Fruit fly (Drosophila melanogaster) whole organism, embryonic: ENCODE data around the gene CG5254.

Experiments
- Asciz ChIP-seq: fragments of 200-800 bp; sonication (Bioruptor generic); optimal IDR thresholded peaks from 2 replicates; lab custom pipeline; 2017; ENCODE audit warnings: missing biosample characterization, mild to moderate bottlenecking, missing genetic modification characterization, missing genetic modification reagents
- CG10274 ChIP-seq: fragments of 200-800 bp; sonication (Bioruptor generic); optimal IDR thresholded peaks from 3 replicates; lab custom pipeline; 2017; ENCODE audit warnings: missing biosample characterization, mild to moderate bottlenecking, missing genetic modification characterization
- CG10321 ChIP-seq: fragments of 200-800 bp; sonication (Bioruptor generic); IDR thresholded peaks from 2 replicates; pipeline ENCODE4 v1.3.6; 2022; ENCODE audit warnings: missing biosample characterization, missing genetic modification characterization
- CG12744 ChIP-seq: fragments of 200-800 bp; sonication (Bioruptor generic); optimal IDR thresholded peaks from 2 replicates; lab custom pipeline; 2016; ENCODE audit warnings: missing biosample characterization, missing genetic modification characterization
- CG14441 ChIP-seq: fragments of 200-800 bp; sonication (Bioruptor generic); IDR thresholded peaks from 2 replicates; pipeline ENCODE4 v1.3.6; 2022; ENCODE audit warnings: missing biosample characterization, missing genetic modification characterization
- CG15514 ChIP-seq: fragments of 200-800 bp; sonication (Bioruptor generic); optimal IDR thresholded peaks from 3 replicates; lab custom pipeline; 2017; ENCODE audit warnings: missing biosample characterization, missing genetic modification characterization, mild to moderate bottlenecking, moderate library complexity, missing genetic modification reagents
- CG16863 ChIP-seq: fragments of 200-800 bp; sonication (Bioruptor generic); optimal IDR thresholded peaks from 3 replicates; lab custom pipeline; 2016; ENCODE audit warnings: missing biosample characterization, missing genetic modification characterization
- CG18599 ChIP-seq: fragments of 200-800 bp; sonication (Bioruptor generic); optimal IDR thresholded peaks from 3 replicates; lab custom pipeline; 2017; ENCODE audit warnings: missing biosample characterization, missing genetic modification characterization, mild to moderate bottlenecking, moderate library complexity, missing genetic modification reagents
- CG2120 ChIP-seq: fragments of 200-800 bp; sonication (Bioruptor generic); optimal IDR thresholded peaks from 3 replicates; lab custom pipeline; 2016; ENCODE audit warnings: missing biosample characterization, missing genetic modification characterization
- CG2199 ChIP-seq: fragments of 200-800 bp; sonication (Bioruptor generic); IDR thresholded peaks from 3 replicates; pipeline ENCODE4 v1.3.6; 2022; ENCODE audit warnings: missing biosample characterization, missing genetic modification characterization
- CG3281 ChIP-seq: fragments of 200-800 bp; sonication (Bioruptor generic); optimal IDR thresholded peaks from 3 replicates; lab custom pipeline; 2017; ENCODE audit warnings: missing biosample characterization, mild to moderate bottlenecking, missing genetic modification characterization
- CG3407 ChIP-seq: fragments of 200-800 bp; sonication (Bioruptor generic); optimal IDR thresholded peaks from 2 replicates; lab custom pipeline; 2018; ENCODE audit warnings: missing biosample characterization, mild to moderate bottlenecking, missing genetic modification characterization
- CG6813 ChIP-seq: fragments of 200-800 bp; sonication (Bioruptor generic); optimal IDR thresholded peaks from 2 replicates; lab custom pipeline; 2017; ENCODE audit warnings: missing biosample characterization, missing genetic modification characterization, mild to moderate bottlenecking, moderate library complexity, missing genetic modification reagents
- CG7745 ChIP-seq: fragments of 200-800 bp; sonication (Bioruptor generic); optimal IDR thresholded peaks from 2 replicates; lab custom pipeline; 2018; ENCODE audit warnings: missing biosample characterization, mild to moderate bottlenecking, missing genetic modification characterization, moderate library complexity
- CG8089 ChIP-seq: fragments of 200-800 bp; sonication (Bioruptor generic); optimal IDR thresholded peaks from 3 replicates; lab custom pipeline; 2016; ENCODE audit warnings: missing biosample characterization, missing genetic modification characterization
- CG8281 ChIP-seq: fragments of 200-800 bp; sonication (Bioruptor generic); optimal IDR thresholded peaks from 2 replicates; lab custom pipeline; 2018; ENCODE audit warnings: missing biosample characterization, mild to moderate bottlenecking, missing genetic modification characterization, moderate library complexity
- CG9609 ChIP-seq: fragments of 200-800 bp; sonication (Bioruptor generic); optimal IDR thresholded peaks from 3 replicates; lab custom pipeline; 2016; ENCODE audit warnings: missing biosample characterization, missing genetic modification characterization
- Camta ChIP-seq: fragments of 200-800 bp; sonication (Bioruptor generic); optimal IDR thresholded peaks from 2 replicates; lab custom pipeline; 2016; ENCODE audit warnings: missing biosample characterization, missing genetic modification characterization
- CkIIα-i1 ChIP-seq: fragments of 200-800 bp; sonication (Bioruptor generic); IDR thresholded peaks from 2 replicates; pipeline ENCODE4 v1.3.6; 2022; ENCODE audit warnings: missing biosample characterization, missing genetic modification characterization
- D19A ChIP-seq: fragments of 200-800 bp; optimal IDR thresholded peaks from 3 replicates; lab custom pipeline; 2019; ENCODE audit warnings: missing biosample characterization, mild to moderate bottlenecking, missing genetic modification characterization, moderate library complexity
- Doc3 ChIP-seq: fragments of 200-800 bp; sonication (Bioruptor generic); IDR thresholded peaks from 3 replicates; pipeline ENCODE4 v1.3.6; 2022; ENCODE audit warnings: missing biosample characterization, missing genetic modification characterization; ENCODE audit not compliant: partially characterized antibody
- Drgx ChIP-seq: fragments of 200-800 bp; sonication (Bioruptor generic); IDR thresholded peaks from 2 replicates; pipeline ENCODE4 v1.3.6; 2022; ENCODE audit warnings: missing biosample characterization, missing genetic modification characterization
- H15 ChIP-seq: fragments of 200-800 bp; sonication (Bioruptor generic); IDR thresholded peaks from 3 replicates; pipeline ENCODE4 v1.3.6; 2022; ENCODE audit warnings: missing biosample characterization, missing genetic modification characterization
- H2.0 ChIP-seq: fragments of 200-800 bp; sonication (Bioruptor generic); IDR thresholded peaks from 2 replicates; pipeline ENCODE4 v1.3.6; 2022; ENCODE audit warnings: missing biosample characterization, missing genetic modification characterization
- HLH3B ChIP-seq: fragments of 200-800 bp; sonication (Bioruptor generic); IDR thresholded peaks from 2 replicates; pipeline ENCODE4 v1.3.6; 2022; ENCODE audit warnings: missing biosample characterization, missing genetic modification characterization
- Hmr ChIP-seq: fragments of 200-800 bp; sonication (Bioruptor generic); optimal IDR thresholded peaks from 3 replicates; lab custom pipeline; 2017; ENCODE audit warnings: mild to moderate bottlenecking, missing biosample characterization, missing genetic modification reagents, missing genetic modification characterization
- Kr ChIP-seq: fragments of 200-800 bp; sonication (Bioruptor generic); optimal IDR thresholded peaks from 2 replicates; lab custom pipeline; 2017; ENCODE audit warnings: missing biosample characterization, mild to moderate bottlenecking, missing genetic modification characterization
- Lhr ChIP-seq: fragments of 200-800 bp; sonication (Bioruptor generic); optimal IDR thresholded peaks from 3 replicates; lab custom pipeline; 2017; ENCODE audit warnings: mild to moderate bottlenecking, missing biosample characterization, missing genetic modification reagents, missing genetic modification characterization
- MTF-1 ChIP-seq: fragments of 200-800 bp; sonication (Bioruptor generic); optimal IDR thresholded peaks from 2 replicates; lab custom pipeline; 2018; ENCODE audit warnings: missing biosample characterization, mild to moderate bottlenecking, missing genetic modification characterization, borderline replicate concordance
- Meics ChIP-seq: fragments of 200-800 bp; sonication (Bioruptor generic); optimal IDR thresholded peaks from 2 replicates; lab custom pipeline; 2017; ENCODE audit warnings: missing biosample characterization, mild to moderate bottlenecking, missing genetic modification characterization
- NC2α ChIP-seq: fragments of 200-800 bp; sonication (Bioruptor generic); optimal IDR thresholded peaks from 2 replicates; lab custom pipeline; 2016; ENCODE audit warnings: missing biosample characterization, missing genetic modification characterization
- NC2β ChIP-seq: fragments of 200-800 bp; sonication (Bioruptor generic); optimal IDR thresholded peaks from 2 replicates; lab custom pipeline; 2016; ENCODE audit warnings: missing biosample characterization, missing genetic modification characterization
- Oli ChIP-seq: fragments of 200-800 bp; sonication (Bioruptor generic); optimal IDR thresholded peaks from 2 replicates; lab custom pipeline; 2018; ENCODE audit warnings: missing biosample characterization, mild to moderate bottlenecking, missing genetic modification characterization, moderate library complexity
- Six4 ChIP-seq: fragments of 200-800 bp; sonication (Bioruptor generic); optimal IDR thresholded peaks from 2 replicates; lab custom pipeline; 2016; ENCODE audit warnings: missing biosample characterization, missing genetic modification characterization
- Trl ChIP-seq, 3 experiments: fragments of >200 bp in 2 of 3; fragments of 200-800 bp in 1 of 3; sonication (Bioruptor generic) in 1 of 3; optimal IDR thresholded peaks; 2 replicates in 1 of 3; 3 replicates in 2 of 3; lab custom pipeline; 2016 to 2017; ENCODE audit warnings: missing biosample characterization in 1 of 3, missing genetic modification characterization in 1 of 3
- cg ChIP-seq: fragments of 200-800 bp; sonication (Bioruptor generic); optimal IDR thresholded peaks from 3 replicates; lab custom pipeline; 2019; ENCODE audit warnings: missing biosample characterization, mild to moderate bottlenecking, missing genetic modification characterization, moderate library complexity
- crol ChIP-seq: fragments of 200-800 bp; sonication (Bioruptor generic); IDR thresholded peaks from 2 replicates; pipeline ENCODE4 v1.3.6; 2022; ENCODE audit warnings: missing biosample characterization, missing genetic modification characterization
- dm ChIP-seq: fragments of 200-800 bp; sonication (Bioruptor generic); optimal IDR thresholded peaks from 3 replicates; lab custom pipeline; 2016; ENCODE audit warnings: missing biosample characterization, missing genetic modification characterization
- en ChIP-seq: fragments of 200-800 bp; sonication (Bioruptor generic); optimal IDR thresholded peaks from 2 replicates; lab custom pipeline; 2016; ENCODE audit warnings: missing biosample characterization, missing genetic modification characterization
- esg ChIP-seq: fragments of 200-800 bp; sonication (Bioruptor generic); conservative IDR thresholded peaks from 2 replicates; pipeline ENCODE4 v1.3.6; 2022; ENCODE audit warnings: missing biosample characterization, missing genetic modification characterization
- gem ChIP-seq: fragments of 200-800 bp; sonication (Bioruptor generic); optimal IDR thresholded peaks from 2 replicates; lab custom pipeline; 2019; ENCODE audit warnings: missing biosample characterization, mild to moderate bottlenecking, missing genetic modification characterization, moderate library complexity
- grn ChIP-seq: fragments of 200-800 bp; sonication (Bioruptor generic); optimal IDR thresholded peaks from 3 replicates; lab custom pipeline; 2017; ENCODE audit warnings: missing biosample characterization, missing genetic modification characterization
- gsb-n ChIP-seq: fragments of 200-800 bp; sonication (Bioruptor generic); optimal IDR thresholded peaks from 3 replicates; lab custom pipeline; 2018; ENCODE audit warnings: missing biosample characterization, mild to moderate bottlenecking, missing genetic modification characterization
- ind ChIP-seq: fragments of 200-800 bp; sonication (Bioruptor generic); optimal IDR thresholded peaks from 3 replicates; lab custom pipeline; 2016; ENCODE audit warnings: missing biosample characterization, missing genetic modification characterization
- lbe ChIP-seq: fragments of 200-800 bp; sonication (Bioruptor generic); optimal IDR thresholded peaks from 2 replicates; lab custom pipeline; 2016; ENCODE audit warnings: missing biosample characterization, mild to moderate bottlenecking, missing genetic modification characterization
- mam ChIP-seq: fragments of 200-800 bp; sonication (Bioruptor generic); optimal IDR thresholded peaks from 3 replicates; lab custom pipeline; 2016; ENCODE audit warnings: missing biosample characterization, missing genetic modification characterization
- sens ChIP-seq: fragments of 200-800 bp; sonication (Bioruptor generic); peaks from one replicate; lab custom pipeline; 2016; ENCODE audit warnings: missing biosample characterization, missing genetic modification characterization
- tap ChIP-seq: fragments of 200-800 bp; optimal IDR thresholded peaks from 3 replicates; lab custom pipeline; 2019; ENCODE audit warnings: missing biosample characterization, mild to moderate bottlenecking, missing genetic modification characterization, moderate library complexity
- tna ChIP-seq: fragments of 200-800 bp; sonication (Bioruptor generic); IDR thresholded peaks from 2 replicates; pipeline ENCODE4 v1.3.6; 2022; ENCODE audit warnings: missing biosample characterization, missing genetic modification characterization; ENCODE audit not compliant: partially characterized antibody
- twi ChIP-seq: fragments of 200-800 bp; optimal IDR thresholded peaks from 2 replicates; lab custom pipeline; 2019; ENCODE audit warnings: missing biosample characterization, mild to moderate bottlenecking, missing genetic modification characterization, moderate library complexity
- z ChIP-seq: fragments of 200-800 bp; sonication (Bioruptor generic); IDR thresholded peaks from 3 replicates; pipeline ENCODE4 v1.3.6; 2022; ENCODE audit warnings: missing biosample characterization, missing genetic modification characterization

CG5254 gene

dm6 chrX:767928-768327, 17.8 kb downstream of the CG5254 start (continued):
- TF ChIP-seq gsb-n: no peak
- no peak for TF ChIP-seq CG9609 (GFP tag; lab: Kevin White, UChicago)
- 0 out of 2 replicates have a peak, but pooled peaks have one; percentile 15 for TF ChIP-seq Drgx
- TF ChIP-seq gem (tag; lab: Kevin White, UChicago): peak; percentile 19
- TF ChIP-seq Kr (GFP tag; lab: Kevin White, UChicago): no peak
- no peak for TF ChIP-seq CG10274 (GFP tag; lab: Kevin White, UChicago)
- TF ChIP-seq grn (GFP tag; lab: Kevin White, UChicago): no peak
- TF ChIP-seq Trl (optimal IDR thresholded peaks at IDR 0.05; lab: Kevin White, UChicago): no peak
- TF ChIP-seq Trl (GFP tag; optimal IDR thresholded peaks at IDR 0.05; lab: Kevin White, UChicago): no peak
- peak; percentile 55 for TF ChIP-seq CG6813
- TF ChIP-seq H15 (GFP tag; lab: Robert Waterston, UW): no peak
- TF ChIP-seq lbe (GFP tag; lab: Kevin White, UChicago): peak; percentile 11
- TF ChIP-seq CG12744 (GFP tag; lab: Kevin White, UChicago): no peak
- TF ChIP-seq Six4 (GFP tag; lab: Kevin White, UChicago): no peak
- no peak for TF ChIP-seq Doc3 (GFP tag; lab: Robert Waterston, UW)
- TF ChIP-seq CG2199: no peak
- no peak for TF ChIP-seq CG8089 (GFP tag; lab: Kevin White, UChicago)
- no peak for TF ChIP-seq D19A
- TF ChIP-seq CG16863 (GFP tag; lab: Kevin White, UChicago): no peak
- no peak for TF ChIP-seq CG8281 (tag; lab: Kevin White, UChicago)
- TF ChIP-seq NC2β (GFP tag; lab: Kevin White, UChicago): no peak
- TF ChIP-seq tna (GFP tag; lab: Robert Waterston, UW): no peak
- TF ChIP-seq en: no peak
- no peak for TF ChIP-seq HLH3B (GFP tag; lab: Robert Waterston, UW)
- TF ChIP-seq ind (GFP tag; lab: Kevin White, UChicago): no peak
- no peak for TF ChIP-seq CG10321 (GFP tag; lab: Robert Waterston, UW)
- TF ChIP-seq tap (tag; lab: Kevin White, UChicago): no peak
- no peak for TF ChIP-seq cg (GFP tag; lab: Kevin White, UChicago)
- peak; percentile 6 for TF ChIP-seq MTF-1 (GFP tag; lab: Kevin White, UChicago)
- TF ChIP-seq mam (GFP tag; lab: Kevin White, UChicago): no peak
- peak; percentile 20 for TF ChIP-seq CG15514 (GFP tag; lab: Kevin White, UChicago)
- TF ChIP-seq CG3407 (GFP tag; lab: Kevin White, UChicago): peak; percentile 4
- TF ChIP-seq crol: peak; percentile 15; the same call in 1 of the 2 replicates
- peak; percentile 66 for TF ChIP-seq sens
- peak; percentile 29 for TF ChIP-seq CG3281 (GFP tag; lab: Kevin White, UChicago)
- TF ChIP-seq esg (GFP tag; lab: Robert Waterston, UW): no peak
- no peak for TF ChIP-seq NC2α (GFP tag; lab: Kevin White, UChicago)
- no peak for TF ChIP-seq CkIIα-i1 (GFP tag; lab: Robert Waterston, UW)
- no peak for TF ChIP-seq CG7745 (tag; lab: Kevin White, UChicago)
- peak; percentile 5 for TF ChIP-seq CG2120
- TF ChIP-seq twi (tag; lab: Kevin White, UChicago): no peak
- TF ChIP-seq Lhr: no peak
- peak; percentile 14 for TF ChIP-seq Meics (GFP tag; lab: Kevin White, UChicago)
- no peak for TF ChIP-seq CG14441
- TF ChIP-seq Hmr: peak; percentile 37
- no peak for TF ChIP-seq H2.0
- TF ChIP-seq Camta: no peak
- peak; percentile 25 for TF ChIP-seq CG18599 (GFP tag; lab: Kevin White, UChicago)
- TF ChIP-seq z (GFP tag; lab: Robert Waterston, UW): 0 out of 3 replicates have a peak, but pooled peaks have one; percentile 11
- no peak for TF ChIP-seq Oli (tag; lab: Kevin White, UChicago)
- peak; percentile 37 for TF ChIP-seq Asciz (GFP tag; lab: Kevin White, UChicago)
- no peak for TF ChIP-seq dm (GFP tag; lab: Kevin White, UChicago)
